Worm (Caenorhabditis elegans): ENCODE results near the gene sas-7.

Gene sas-7

DNA sequence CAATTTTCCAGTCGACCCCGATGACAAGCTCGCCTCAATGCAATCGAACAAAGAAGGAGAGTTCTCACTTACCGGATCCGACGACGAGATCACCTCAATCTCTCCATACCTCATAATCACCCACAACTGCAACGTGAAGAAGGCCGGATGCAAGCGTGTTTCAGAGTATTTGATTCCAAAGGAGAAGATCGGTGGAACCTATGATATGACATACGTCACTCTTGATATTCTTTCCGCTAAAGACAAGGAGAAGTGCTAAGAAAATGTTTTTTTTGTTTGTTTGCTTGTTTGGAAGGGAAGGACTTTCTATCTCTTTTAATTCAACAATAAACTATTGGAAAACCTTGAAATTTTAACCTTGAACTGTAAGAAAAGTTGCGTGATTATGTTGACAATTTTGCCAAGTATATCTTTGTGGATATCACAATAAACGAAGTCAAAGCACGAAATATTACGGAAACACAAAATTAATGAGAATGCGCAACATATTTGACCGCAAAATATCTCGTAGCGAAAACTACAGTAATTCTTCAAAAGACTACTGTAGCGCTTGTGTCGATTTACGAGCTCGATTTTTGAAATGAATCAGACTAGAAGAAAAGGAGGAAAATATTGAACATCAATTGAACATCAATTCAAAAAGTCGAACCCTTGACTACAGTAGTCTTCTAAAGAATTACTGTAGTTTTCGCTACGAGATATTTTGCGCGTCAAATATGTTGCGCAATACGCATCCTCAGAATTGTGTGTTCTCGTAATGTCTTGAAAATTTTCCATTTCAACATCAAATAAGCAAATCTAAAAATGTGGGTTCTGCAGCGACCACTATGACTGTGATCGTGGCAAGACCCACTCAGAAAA, 18.4 kb downstream of the sas-7 start (continued):
- TF ChIP-seq nhr-71 (tag; optimal IDR thresholded peaks at IDR 0.05) (peak; percentile 37), snu-23 (GFP tag; optimal IDR thresholded peaks at IDR 0.05) (peak; percentile 27), nhr-20 (tag; optimal IDR thresholded peaks at IDR 0.05) (peak; percentile 40), mef-2 (tag; optimal IDR thresholded peaks at IDR 0.05) (no peak), lsy-2 (tag; optimal IDR thresholded peaks at IDR 0.05) (no peak), hlh-17 (GFP tag; optimal IDR thresholded peaks at IDR 0.05; ENCODE audit: borderline replicate concordance) (no peak), alr-1 (tag; optimal IDR thresholded peaks at IDR 0.05; ENCODE audit: borderline replicate concordance) (no peak), hlh-4 (tag; optimal IDR thresholded peaks at IDR 0.05) (no peak), fkh-10 (GFP tag; optimal IDR thresholded peaks at IDR 0.05) (no peak), ztf-11 (tag; optimal IDR thresholded peaks at IDR 0.05) (no peak), aha-1 (tag; optimal IDR thresholded peaks at IDR 0.05) (no peak), nhr-85 (tag) (peak; percentile 88), fos-1 (tag; optimal IDR thresholded peaks at IDR 0.05) (no peak), isw-1 (GFP tag; IDR thresholded peaks at IDR 0.05) (no peak), C04F5.9 (tag; optimal IDR thresholded peaks at IDR 0.05) (no peak), mep-1 (tag; optimal IDR thresholded peaks at IDR 0.05) (no peak), C16A3.4 (tag; optimal IDR thresholded peaks at IDR 0.05) (no peak), ets-5 (GFP tag; IDR thresholded peaks at IDR 0.05) (no peak), unc-86 (tag; optimal IDR thresholded peaks at IDR 0.05) (no peak), zip-4 (GFP tag; optimal IDR thresholded peaks at IDR 0.05) (no peak), nhr-19 (GFP tag; conservative IDR thresholded peaks at IDR 0.05) (no peak), rnt-1 (tag; optimal IDR thresholded peaks at IDR 0.05) (no peak), nhr-90 (tag; optimal IDR thresholded peaks at IDR 0.05; ENCODE audit: poor library complexity) (peak; percentile 37), nhr-47 (tag; optimal IDR thresholded peaks at IDR 0.05) (peak; percentile 26), lin-35 (GFP tag; optimal IDR thresholded peaks at IDR 0.05) (no peak), mab-9 (GFP tag; IDR thresholded peaks at IDR 0.05) (no peak), F16B12.6 (tag; optimal IDR thresholded peaks at IDR 0.05) (no peak), nhr-237 (tag; optimal IDR thresholded peaks at IDR 0.05) (no peak), sptf-1 (tag; optimal IDR thresholded peaks at IDR 0.05) (no peak), dsc-1 (tag; optimal IDR thresholded peaks at IDR 0.05) (no peak), ceh-82 (tag; optimal IDR thresholded peaks at IDR 0.05) (no peak), C34B4.2 (tag; optimal IDR thresholded peaks at IDR 0.05) (no peak), ceh-8 (GFP tag; optimal IDR thresholded peaks at IDR 0.05) (no peak)

DNA sequence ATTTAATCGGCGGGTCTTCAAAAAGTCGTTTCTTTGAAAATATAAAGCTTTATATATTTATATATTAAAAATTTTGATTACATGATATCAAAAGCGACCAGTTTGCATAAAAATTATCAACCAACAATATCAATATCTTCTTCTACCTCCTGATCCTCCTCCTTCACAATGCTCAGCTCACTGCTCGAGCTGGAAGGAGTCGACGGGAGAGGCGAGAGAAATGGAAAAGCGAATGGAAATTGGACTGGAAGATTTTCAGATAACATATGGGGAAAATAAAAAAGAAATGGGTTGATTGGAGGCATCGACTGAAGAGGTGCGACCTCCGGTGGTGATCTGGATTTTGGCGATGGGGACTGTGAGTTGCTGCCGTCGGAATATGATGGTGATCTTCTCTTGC, 19.1 kb downstream of the sas-7 start:
- no peak for TF ChIP-seq tbx-2 (tag; optimal IDR thresholded peaks at IDR 0.05)
- TF ChIP-seq efl-1 (optimal IDR thresholded peaks at IDR 0.05) = no peak
- peak in 1 of 2 experiments; percentile 56 for TF ChIP-seq efl-1 (GFP tag; optimal IDR thresholded peaks at IDR 0.05 in 1 of 2)

ce11 chrIII:10341758-10342157, 20.9 kb downstream of the sas-7 start, which contains the start of gene tbx-9:
Gene tbx-9 (minus strand): TSS chrIII:10341858.
- TF ChIP-seq efl-1 (optimal IDR thresholded peaks at IDR 0.05) = no peak
- no peak for TF ChIP-seq efl-1 (GFP tag; optimal IDR thresholded peaks at IDR 0.05 in 1 of 2)
- TF ChIP-seq nhr-84 (tag; optimal IDR thresholded peaks at IDR 0.05) = no peak
- TF ChIP-seq unc-98 (GFP tag; IDR thresholded peaks at IDR 0.05) = no peak
- no peak for TF ChIP-seq ces-1 (GFP tag; optimal IDR thresholded peaks at IDR 0.05)
- TF ChIP-seq lin-15B (tag; optimal IDR thresholded peaks at IDR 0.05) = no peak
